Worm (Caenorhabditis elegans): ENCODE measurements around the gene F57B1.6.

ce11 chrV:13207426-13207825, 2.0 kb upstream of the F57B1.6 start, which contains the start of gene F57B1.5:
- TF ChIP-seq nhr-23 (tag; optimal IDR thresholded peaks at IDR 0.05) (no peak), nhr-237 (tag; optimal IDR thresholded peaks at IDR 0.05) (no peak), egl-27 (tag; optimal IDR thresholded peaks at IDR 0.05) (no peak), ama-1 (optimal IDR thresholded peaks at IDR 0.05) (no peak), egl-5 (tag; optimal IDR thresholded peaks at IDR 0.05) (no peak), lsy-12 (tag; optimal IDR thresholded peaks at IDR 0.05) (no peak), unc-39 (tag; optimal IDR thresholded peaks at IDR 0.05) (no peak), skn-1 (tag; optimal IDR thresholded peaks at IDR 0.05) (no peak), pha-4 (tag; optimal IDR thresholded peaks at IDR 0.05) (no peak), unc-62 (GFP tag; optimal IDR thresholded peaks at IDR 0.05) (no peak), nhr-25 (tag; optimal IDR thresholded peaks at IDR 0.05) (no peak), elt-3 (tag; optimal IDR thresholded peaks at IDR 0.05) (no peak)

All from whole organism, L3 larva.